Fruit fly (Drosophila melanogaster) S2 (cell line): ENCODE data around the gene CG42238.

ENCODE experiments used
- CG8478 ChIP-seq: fragments of >200 bp; optimal IDR thresholded peaks from 2 replicates; lab custom pipeline; 2018
- CTCF ChIP-seq, 2 experiments: fragments of >200 bp; optimal IDR thresholded peaks; 2 replicates each; lab custom pipeline; 2018

dm6 chr2L:21015505-21015904, 36.5 kb downstream of the CG42238 start:
- no peak for TF ChIP-seq CG8478
- TF ChIP-seq CTCF (optimal IDR thresholded peaks at IDR 0.05; lab: Kevin White, UChicago), result no peak
